Worm (Caenorhabditis elegans): ENCODE results near the gene C17E7.12.

ce11 chrV:3847268-3847667 is 44.6 kb downstream of the C17E7.12 start, which contains the start of gene nhr-185:
- TF ChIP-seq W03F9.2 (tag; optimal IDR thresholded peaks at IDR 0.05) (no peak), him-1 (tag; optimal IDR thresholded peaks at IDR 0.05) (no peak), dao-5 (tag; optimal IDR thresholded peaks at IDR 0.05) (no peak)
